Fruit fly (Drosophila melanogaster) whole organism, embryonic: ENCODE results near the gene Srp14.
A peak's percentile ranks its signal among the peaks of the same experiment; 100 is the strongest.

ENCODE experiments used
- Adf1 ChIP-seq: fragments of 200-800 bp; sonication (Bioruptor generic); IDR thresholded peaks from 2 replicates; pipeline ENCODE4 v1.3.6; 2022; ENCODE audit warnings: missing biosample characterization, missing genetic modification characterization
- Antp ChIP-seq: fragments of 200-800 bp; sonication (Bioruptor generic); optimal IDR thresholded peaks from 3 replicates; lab custom pipeline; 2016; ENCODE audit warnings: missing biosample characterization, missing genetic modification characterization
- Bgb ChIP-seq: fragments of 200-800 bp; sonication (Bioruptor generic); IDR thresholded peaks from 2 replicates; pipeline ENCODE4 v1.3.6; 2022; ENCODE audit warnings: missing biosample characterization, missing genetic modification characterization; ENCODE audit not compliant: partially characterized antibody
- CG10366 ChIP-seq: fragments of 200-800 bp; sonication (Bioruptor generic); IDR thresholded peaks from 2 replicates; pipeline ENCODE4 v1.3.6; 2022; ENCODE audit warnings: missing biosample characterization, missing genetic modification characterization
- CG11456 ChIP-seq: fragments of 200-800 bp; sonication (Bioruptor generic); IDR thresholded peaks from 3 replicates; pipeline ENCODE4 v1.3.6; 2022; ENCODE audit warnings: missing biosample characterization, missing genetic modification characterization
- CG11695 ChIP-seq: fragments of 200-800 bp; sonication (Bioruptor generic); IDR thresholded peaks from 3 replicates; pipeline ENCODE4 v1.3.6; 2022; ENCODE audit warnings: missing biosample characterization, missing genetic modification characterization
- CG12299 ChIP-seq: fragments of 200-800 bp; sonication (Bioruptor generic); optimal IDR thresholded peaks from 2 replicates; lab custom pipeline; 2018; ENCODE audit warnings: missing biosample characterization, mild to moderate bottlenecking, missing genetic modification characterization
- CG12391 ChIP-seq: fragments of 200-800 bp; sonication (Bioruptor generic); optimal IDR thresholded peaks from 3 replicates; lab custom pipeline; 2018; ENCODE audit warnings: missing biosample characterization, mild to moderate bottlenecking, missing genetic modification characterization, moderate library complexity
- CG13123 ChIP-seq: fragments of 200-800 bp; sonication (Bioruptor generic); optimal IDR thresholded peaks from 2 replicates; lab custom pipeline; 2016; ENCODE audit warnings: missing biosample characterization, missing genetic modification characterization
- CG15269 ChIP-seq: fragments of 200-800 bp; sonication (Bioruptor generic); optimal IDR thresholded peaks from 2 replicates; lab custom pipeline; 2018; ENCODE audit warnings: missing biosample characterization, mild to moderate bottlenecking, missing genetic modification characterization, moderate library complexity
- CG1602 ChIP-seq: fragments of 200-800 bp; sonication (Bioruptor generic); optimal IDR thresholded peaks from 3 replicates; lab custom pipeline; 2016; ENCODE audit warnings: missing biosample characterization, missing genetic modification characterization
- CG1647 ChIP-seq: fragments of 200-800 bp; sonication (Bioruptor generic); optimal IDR thresholded peaks from 3 replicates; lab custom pipeline; 2016; ENCODE audit warnings: missing biosample characterization, missing genetic modification characterization
- CG2120 ChIP-seq: fragments of 200-800 bp; sonication (Bioruptor generic); optimal IDR thresholded peaks from 3 replicates; lab custom pipeline; 2016; ENCODE audit warnings: missing biosample characterization, missing genetic modification characterization
- CG2202 ChIP-seq: fragments of 200-800 bp; sonication (Bioruptor generic); optimal IDR thresholded peaks from 2 replicates; lab custom pipeline; 2018; ENCODE audit warnings: missing biosample characterization, mild to moderate bottlenecking, missing genetic modification characterization
- CG34422 ChIP-seq: fragments of 200-800 bp; sonication (Bioruptor generic); IDR thresholded peaks from 3 replicates; pipeline ENCODE4 v1.3.6; 2022; ENCODE audit warnings: missing biosample characterization, missing genetic modification characterization
- CG3838 ChIP-seq: fragments of 200-800 bp; sonication (Bioruptor generic); optimal IDR thresholded peaks from 3 replicates; lab custom pipeline; 2016; ENCODE audit warnings: missing biosample characterization, missing genetic modification characterization
- CG6175 ChIP-seq: fragments of 200-800 bp; sonication (Bioruptor generic); IDR thresholded peaks from 3 replicates; pipeline ENCODE4 v1.3.6; 2022; ENCODE audit warnings: missing biosample characterization, missing genetic modification characterization
- CG6272 ChIP-seq: fragments of 200-800 bp; sonication (Bioruptor generic); IDR thresholded peaks from 2 replicates; pipeline ENCODE4 v1.3.6; 2022; ENCODE audit warnings: missing biosample characterization, missing genetic modification characterization
- CG7786 ChIP-seq: fragments of 200-800 bp; sonication (Bioruptor generic); optimal IDR thresholded peaks from 2 replicates; lab custom pipeline; 2016; ENCODE audit warnings: missing biosample characterization, missing genetic modification characterization
- CG7928 ChIP-seq: fragments of 200-800 bp; sonication (Bioruptor generic); optimal IDR thresholded peaks from 2 replicates; lab custom pipeline; 2017; ENCODE audit warnings: missing biosample characterization, mild to moderate bottlenecking, missing genetic modification characterization
- CHES-1-like ChIP-seq: fragments of 200-800 bp; sonication (Bioruptor generic); optimal IDR thresholded peaks from 2 replicates; lab custom pipeline; 2016; ENCODE audit warnings: missing biosample characterization, missing genetic modification characterization
- Chrac-16 ChIP-seq: fragments of 200-800 bp; sonication (Bioruptor generic); optimal IDR thresholded peaks from 3 replicates; lab custom pipeline; 2016; ENCODE audit warnings: missing biosample characterization, missing genetic modification characterization
- Ets97D ChIP-seq: fragments of 200-800 bp; sonication (Bioruptor generic); optimal IDR thresholded peaks from 3 replicates; lab custom pipeline; 2016; ENCODE audit warnings: missing biosample characterization, missing genetic modification characterization
- Fer1 ChIP-seq: fragments of 200-800 bp; sonication (Bioruptor generic); optimal IDR thresholded peaks from 2 replicates; lab custom pipeline; 2017; ENCODE audit warnings: missing biosample characterization, mild to moderate bottlenecking, missing genetic modification characterization
- Gsc ChIP-seq: fragments of 200-800 bp; sonication (Bioruptor generic); IDR thresholded peaks from 2 replicates; pipeline ENCODE4 v1.3.6; 2022; ENCODE audit warnings: missing biosample characterization, missing genetic modification characterization
- Lpt ChIP-seq: fragments of >200 bp; optimal IDR thresholded peaks from 2 replicates; lab custom pipeline; 2018; ENCODE audit warnings: missing biosample characterization, missing genetic modification characterization
- MBD-R2 ChIP-seq: fragments of 200-800 bp; sonication (Bioruptor generic); IDR thresholded peaks from 2 replicates; pipeline ENCODE4 v1.3.6; 2022; ENCODE audit warnings: missing biosample characterization, missing genetic modification characterization
- MTF-1 ChIP-seq: fragments of 200-800 bp; sonication (Bioruptor generic); optimal IDR thresholded peaks from 2 replicates; lab custom pipeline; 2018; ENCODE audit warnings: missing biosample characterization, mild to moderate bottlenecking, missing genetic modification characterization, borderline replicate concordance
- Meics ChIP-seq: fragments of 200-800 bp; sonication (Bioruptor generic); optimal IDR thresholded peaks from 2 replicates; lab custom pipeline; 2017; ENCODE audit warnings: missing biosample characterization, mild to moderate bottlenecking, missing genetic modification characterization
- NC2α ChIP-seq: fragments of 200-800 bp; sonication (Bioruptor generic); optimal IDR thresholded peaks from 2 replicates; lab custom pipeline; 2016; ENCODE audit warnings: missing biosample characterization, missing genetic modification characterization
- NC2β ChIP-seq: fragments of 200-800 bp; sonication (Bioruptor generic); optimal IDR thresholded peaks from 2 replicates; lab custom pipeline; 2016; ENCODE audit warnings: missing biosample characterization, missing genetic modification characterization
- Ptx1 ChIP-seq: fragments of 200-800 bp; sonication (Bioruptor generic); IDR thresholded peaks from 2 replicates; pipeline ENCODE4 v1.3.6; 2022; ENCODE audit warnings: missing biosample characterization, missing genetic modification characterization
- Six4 ChIP-seq: fragments of 200-800 bp; sonication (Bioruptor generic); optimal IDR thresholded peaks from 2 replicates; lab custom pipeline; 2016; ENCODE audit warnings: missing biosample characterization, missing genetic modification characterization
- Sox102F ChIP-seq: fragments of 200-800 bp; sonication (Bioruptor generic); optimal IDR thresholded peaks from 2 replicates; lab custom pipeline; 2018; ENCODE audit warnings: missing biosample characterization, mild to moderate bottlenecking, missing genetic modification characterization, moderate library complexity
- Trl ChIP-seq, 3 experiments: fragments of >200 bp in 2 of 3; fragments of 200-800 bp in 1 of 3; sonication (Bioruptor generic) in 1 of 3; optimal IDR thresholded peaks; 2 replicates in 1 of 3; 3 replicates in 2 of 3; lab custom pipeline; 2016 to 2017; ENCODE audit warnings: missing biosample characterization in 1 of 3, missing genetic modification characterization in 1 of 3
- ab ChIP-seq: fragments of 200-800 bp; sonication (Bioruptor generic); optimal IDR thresholded peaks from 2 replicates; lab custom pipeline; 2016; ENCODE audit warnings: missing biosample characterization, missing genetic modification characterization
- ase ChIP-seq: fragments of 200-800 bp; sonication (Bioruptor generic); IDR thresholded peaks from 3 replicates; pipeline ENCODE4 v1.3.6; 2022; ENCODE audit warnings: missing biosample characterization, missing genetic modification characterization
- bigmax ChIP-seq: fragments of 200-800 bp; sonication (Bioruptor generic); optimal IDR thresholded peaks from 2 replicates; lab custom pipeline; 2018; ENCODE audit warnings: missing biosample characterization, mild to moderate bottlenecking, missing genetic modification characterization
- cas ChIP-seq: fragments of 200-800 bp; sonication (Bioruptor generic); IDR thresholded peaks from 2 replicates; pipeline ENCODE4 v1.3.6; 2022; ENCODE audit warnings: missing biosample characterization, missing genetic modification characterization
- corto ChIP-seq: fragments of 200-800 bp; sonication (Bioruptor generic); optimal IDR thresholded peaks from 2 replicates; lab custom pipeline; 2016; ENCODE audit warnings: missing biosample characterization, mild to moderate bottlenecking, missing genetic modification characterization, moderate library complexity
- danr ChIP-seq: fragments of 200-800 bp; sonication (Bioruptor generic); IDR thresholded peaks from 2 replicates; pipeline ENCODE4 v1.3.6; 2022; ENCODE audit warnings: missing biosample characterization, missing genetic modification characterization
- en ChIP-seq: fragments of 200-800 bp; sonication (Bioruptor generic); optimal IDR thresholded peaks from 2 replicates; lab custom pipeline; 2016; ENCODE audit warnings: missing biosample characterization, missing genetic modification characterization
- ham ChIP-seq: fragments of 200-800 bp; sonication (Bioruptor generic); IDR thresholded peaks from 2 replicates; pipeline ENCODE4 v1.3.6; 2022; ENCODE audit warnings: missing biosample characterization, missing genetic modification characterization
- kni ChIP-seq: fragments of 200-800 bp; sonication (Bioruptor generic); optimal IDR thresholded peaks from 3 replicates; lab custom pipeline; 2017; ENCODE audit warnings: mild to moderate bottlenecking, missing biosample characterization, missing genetic modification reagents, missing genetic modification characterization
- lilli ChIP-seq: fragments of 200-800 bp; sonication (Bioruptor generic); optimal IDR thresholded peaks from 3 replicates; lab custom pipeline; 2016; ENCODE audit warnings: missing biosample characterization, missing genetic modification characterization
- pros ChIP-seq: fragments of 200-800 bp; sonication (Bioruptor generic); optimal IDR thresholded peaks from 3 replicates; lab custom pipeline; 2019; ENCODE audit warnings: missing biosample characterization, mild to moderate bottlenecking, missing genetic modification characterization, moderate library complexity
- repo ChIP-seq: fragments of 200-800 bp; sonication (Bioruptor generic); optimal IDR thresholded peaks from 2 replicates; lab custom pipeline; 2016; ENCODE audit warnings: missing biosample characterization, missing genetic modification characterization
- sisA ChIP-seq: fragments of 200-800 bp; sonication (Bioruptor generic); IDR thresholded peaks from 2 replicates; pipeline ENCODE4 v1.3.6; 2022; ENCODE audit warnings: missing biosample characterization, missing genetic modification characterization
- tap ChIP-seq: fragments of 200-800 bp; optimal IDR thresholded peaks from 3 replicates; lab custom pipeline; 2019; ENCODE audit warnings: missing biosample characterization, mild to moderate bottlenecking, missing genetic modification characterization, moderate library complexity
- zen2 ChIP-seq: fragments of 200-800 bp; sonication (Bioruptor generic); IDR thresholded peaks from 3 replicates; pipeline ENCODE4 v1.3.6; 2022; ENCODE audit warnings: missing biosample characterization, missing genetic modification characterization; ENCODE audit not compliant: partially characterized antibody

The Srp14 gene

dm6 chr3R:20592517-20593462 is 12.9 kb downstream of the Srp14 start, which contains the start of the genes Pus1 and bon:
Gene Pus1 (minus strand): TSS chr3R:20592671.
Gene bon (plus strand): TSS chr3R:20593139.
- TF ChIP-seq Fer1 (no peak), danr (GFP tag; lab: Robert Waterston, UW) (no peak), NC2α (no peak), CG6175 (no peak), CG11456 (GFP tag; lab: Robert Waterston, UW) (no peak), en (GFP tag; lab: Kevin White, UChicago) (no peak), CG10366 (GFP tag; lab: Robert Waterston, UW) (no peak), CG13123 (GFP tag; lab: Kevin White, UChicago) (no peak), CHES-1-like (GFP tag; lab: Kevin White, UChicago) (peak; percentile 64), CG2202 (tag; lab: Kevin White, UChicago) (no peak), CG12299 (tag; lab: Kevin White, UChicago) (no peak), CG12391 (tag; lab: Kevin White, UChicago) (peak; percentile 23), CG3838 (GFP tag; lab: Kevin White, UChicago) (no peak), CG6272 (GFP tag; lab: Robert Waterston, UW) (no peak), tap (tag; lab: Kevin White, UChicago) (no peak), CG1602 (GFP tag; lab: Kevin White, UChicago) (no peak), bigmax (no peak), CG7786 (GFP tag; lab: Kevin White, UChicago) (no peak), sisA (GFP tag; lab: Robert Waterston, UW) (peak; percentile 42; the same call in 1 of the 2 replicates), cas (GFP tag; lab: Robert Waterston, UW) (no peak), CG7928 (no peak), lilli (GFP tag; lab: Kevin White, UChicago) (peak; percentile 60), ab (GFP tag; lab: Kevin White, UChicago) (no peak), CG15269 (peak; percentile 5), Trl (optimal IDR thresholded peaks at IDR 0.05; lab: Kevin White, UChicago) (peak in 1 of 2 experiments; percentile 34), Trl (GFP tag; optimal IDR thresholded peaks at IDR 0.05; lab: Kevin White, UChicago) (no peak), Ptx1 (GFP tag; lab: Robert Waterston, UW) (no peak), Chrac-16 (peak; percentile 16), Gsc (GFP tag; lab: Robert Waterston, UW) (no peak), Six4 (GFP tag; lab: Kevin White, UChicago) (peak; percentile 1), ase (GFP tag; lab: Robert Waterston, UW) (no peak), NC2β (GFP tag; lab: Kevin White, UChicago) (peak; percentile 46), CG11695 (GFP tag; lab: Robert Waterston, UW) (no peak), Bgb (GFP tag; lab: Robert Waterston, UW) (peak; percentile 57), pros (GFP tag; lab: Kevin White, UChicago) (no peak), MTF-1 (GFP tag; lab: Kevin White, UChicago) (no peak), kni (GFP tag; lab: Kevin White, UChicago) (peak; percentile 30), Lpt (GFP tag; lab: Kevin White, UChicago) (no peak), CG1647 (GFP tag; lab: Kevin White, UChicago) (no peak), MBD-R2 (GFP tag; lab: Robert Waterston, UW) (0 out of 2 replicates have a peak, but pooled peaks have one; percentile 34), CG2120 (GFP tag; lab: Kevin White, UChicago) (peak; percentile 50), Ets97D (GFP tag; lab: Kevin White, UChicago) (peak; percentile 83), Antp (GFP tag; lab: Kevin White, UChicago) (peak; percentile 49), Adf1 (GFP tag; lab: Robert Waterston, UW) (no peak), ham (GFP tag; lab: Robert Waterston, UW) (no peak), CG34422 (peak; percentile 72; the same call in 2 of the 3 replicates), corto (GFP tag; lab: Kevin White, UChicago) (no peak), repo (GFP tag; lab: Kevin White, UChicago) (no peak), Meics (GFP tag; lab: Kevin White, UChicago) (no peak), zen2 (GFP tag; lab: Robert Waterston, UW) (no peak), Sox102F (GFP tag; lab: Kevin White, UChicago) (no peak)
